Fruit fly (Drosophila melanogaster): ENCODE measurements around the gene CG15211.

CG15211 gene

dm6 chrX:10771856-10772592 is at the start of gene CG15211 (continued):
- TF ChIP-seq hbn (GFP tag; IDR thresholded peaks at IDR 0.05; ENCODE audit: partially characterized antibody) = no peak
- TF ChIP-seq CG9797 (GFP tag; optimal IDR thresholded peaks at IDR 0.05) = no peak
- peak; percentile 49 for TF ChIP-seq CG4328 (GFP tag; optimal IDR thresholded peaks at IDR 0.05)
- TF ChIP-seq nerfin-1 (tag; optimal IDR thresholded peaks at IDR 0.05) = peak; percentile 66
- no peak for TF ChIP-seq Dp (GFP tag; optimal IDR thresholded peaks at IDR 0.05)
- no peak for TF ChIP-seq CG33213 (GFP tag; optimal IDR thresholded peaks at IDR 0.05)
- TF ChIP-seq Lhr (GFP tag; optimal IDR thresholded peaks at IDR 0.05) = peak; percentile 49
- TF ChIP-seq dmrt99B (tag; optimal IDR thresholded peaks at IDR 0.05) = peak; percentile 82
- no peak for TF ChIP-seq Lpt (GFP tag; optimal IDR thresholded peaks at IDR 0.05)
- peak; percentile 68; the same call in 2 of the 3 replicates for TF ChIP-seq zfh1 (GFP tag; IDR thresholded peaks at IDR 0.05)
- no peak for TF ChIP-seq yki (optimal IDR thresholded peaks at IDR 0.05)
- no peak for TF ChIP-seq Hey (tag; optimal IDR thresholded peaks at IDR 0.05)
- TF ChIP-seq crp (GFP tag; optimal IDR thresholded peaks at IDR 0.05) = peak in 1 of 2 experiments; percentile 33
- peak; percentile 73 for TF ChIP-seq stc (GFP tag; IDR thresholded peaks at IDR 0.05)
- TF ChIP-seq CG7372 (GFP tag; IDR thresholded peaks at IDR 0.05) = peak; percentile 87
- no peak for TF ChIP-seq NK7.1 (GFP tag; optimal IDR thresholded peaks at IDR 0.05)
- TF ChIP-seq scrt (GFP tag; optimal IDR thresholded peaks at IDR 0.05) = peak; percentile 37
- no peak for TF ChIP-seq CG1792 (GFP tag; optimal IDR thresholded peaks at IDR 0.05)
- TF ChIP-seq CG17802 (tag; optimal IDR thresholded peaks at IDR 0.05) = peak; percentile 42
- TF ChIP-seq Kr (GFP tag; optimal IDR thresholded peaks at IDR 0.05) = no peak
- TF ChIP-seq da (GFP tag; optimal IDR thresholded peaks at IDR 0.05) = no peak
- TF ChIP-seq CG2678 (tag; optimal IDR thresholded peaks at IDR 0.05) = peak; percentile 85
- no peak for TF ChIP-seq Side (GFP tag; optimal IDR thresholded peaks at IDR 0.05)
- TF ChIP-seq CG7839 (tag; optimal IDR thresholded peaks at IDR 0.05) = peak; percentile 80
- TF ChIP-seq CG1647 (GFP tag; optimal IDR thresholded peaks at IDR 0.05) = no peak
- no peak for TF ChIP-seq lbe (GFP tag; optimal IDR thresholded peaks at IDR 0.05)
- peak; percentile 64 for TF ChIP-seq ttk (GFP tag; IDR thresholded peaks at IDR 0.05)
- peak; percentile 29; the same call in 1 of the 3 replicates for TF ChIP-seq Optix (GFP tag; IDR thresholded peaks at IDR 0.05)
- no peak for TF ChIP-seq pho (GFP tag; optimal IDR thresholded peaks at IDR 0.05)
- peak; percentile 84 for TF ChIP-seq CG31441 (GFP tag; IDR thresholded peaks at IDR 0.05)
- TF ChIP-seq Atf6 (GFP tag; IDR thresholded peaks at IDR 0.05) = peak; percentile 47; the same call in 1 of the 2 replicates
- peak; percentile 53 for TF ChIP-seq twi (tag; optimal IDR thresholded peaks at IDR 0.05)
- no peak for TF ChIP-seq Sry-δ (GFP tag; optimal IDR thresholded peaks at IDR 0.05)
- TF ChIP-seq HLH3B (GFP tag; IDR thresholded peaks at IDR 0.05) = peak; percentile 68; the same call in 1 of the 2 replicates
- peak; percentile 77 for TF ChIP-seq BtbVII (GFP tag; optimal IDR thresholded peaks at IDR 0.05)
- peak; percentile 93 for TF ChIP-seq crol (GFP tag; IDR thresholded peaks at IDR 0.05)
- no peak for TF ChIP-seq unc-4 (GFP tag; IDR thresholded peaks at IDR 0.05; ENCODE audit: partially characterized antibody)
- no peak for TF ChIP-seq CG8765 (GFP tag; IDR thresholded peaks at IDR 0.05)
- no peak for TF ChIP-seq CG6765 (GFP tag; optimal IDR thresholded peaks at IDR 0.05)
- TF ChIP-seq mirr (GFP tag; optimal IDR thresholded peaks at IDR 0.05) = peak; percentile 19
- peak; percentile 19; the same call in 1 of the 3 replicates for TF ChIP-seq CG7357 (GFP tag; IDR thresholded peaks at IDR 0.05)
- no peak for TF ChIP-seq D (optimal IDR thresholded peaks at IDR 0.05)
- peak; percentile 63 for TF ChIP-seq D (GFP tag; optimal IDR thresholded peaks at IDR 0.05)
- TF ChIP-seq pum (GFP tag; optimal IDR thresholded peaks at IDR 0.05) = peak; percentile 39
- peak; percentile 22 for TF ChIP-seq CG15696 (tag; optimal IDR thresholded peaks at IDR 0.05)
- no peak for TF ChIP-seq CG43689 (GFP tag; IDR thresholded peaks at IDR 0.05)
- peak; percentile 91 for TF ChIP-seq CG12769 (tag; optimal IDR thresholded peaks at IDR 0.05)
- TF ChIP-seq CG15479 (GFP tag; optimal IDR thresholded peaks at IDR 0.05) = no peak
- TF ChIP-seq ash1 (GFP tag; optimal IDR thresholded peaks at IDR 0.05) = no peak
- no peak; the same call in 1 of the 2 replicates for TF ChIP-seq amos (GFP tag; IDR thresholded peaks at IDR 0.05; ENCODE audit: partially characterized antibody)
